Worm (Caenorhabditis elegans): ENCODE measurements around the gene Y22D7AR.6.

DNA sequence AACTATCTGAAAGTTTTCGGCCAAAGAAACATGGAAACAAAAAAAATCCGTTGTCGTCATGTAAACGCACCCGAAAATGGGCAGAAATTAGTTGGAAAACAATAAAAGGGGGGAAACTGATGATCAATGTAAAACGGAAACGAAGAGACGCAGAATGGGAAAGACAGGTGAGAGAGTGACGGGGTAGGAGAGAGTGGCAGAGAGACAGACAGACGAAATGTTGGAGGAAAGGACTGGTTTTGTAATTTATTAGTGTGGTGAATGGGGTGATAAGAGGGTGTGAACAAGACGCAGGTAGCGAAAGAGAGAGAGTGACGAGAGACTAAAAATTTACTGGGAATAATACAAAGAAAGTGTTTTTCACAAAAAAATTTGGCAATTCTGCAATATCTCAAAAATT, 4.5 kb upstream of the Y22D7AR.6 start:
- TF ChIP-seq dao-5 (tag; optimal IDR thresholded peaks at IDR 0.05) (no peak), him-1 (tag; optimal IDR thresholded peaks at IDR 0.05) (no peak)

All from whole organism, L4/young adult.